Fruit fly (Drosophila melanogaster) whole organism, embryonic: Measurements from ENCODE around the gene ckd.

Source experiments
- Aef1 ChIP-seq: fragments of 200-800 bp; sonication (Bioruptor generic); IDR thresholded peaks from 3 replicates; pipeline ENCODE4 v1.3.6; 2022; ENCODE audit warnings: missing biosample characterization, missing genetic modification characterization
- B-H1 ChIP-seq: fragments of 200-800 bp; sonication (Bioruptor generic); IDR thresholded peaks from 3 replicates; pipeline ENCODE4 v1.3.6; 2022; ENCODE audit warnings: missing biosample characterization, missing genetic modification characterization
- B-H2 ChIP-seq: fragments of 200-800 bp; sonication (Bioruptor generic); optimal IDR thresholded peaks from 2 replicates; lab custom pipeline; 2018; ENCODE audit warnings: missing biosample characterization, mild to moderate bottlenecking, missing genetic modification characterization
- Bdp1 ChIP-seq: fragments of 200-800 bp; sonication (Bioruptor generic); optimal IDR thresholded peaks from 3 replicates; lab custom pipeline; 2016; ENCODE audit warnings: missing biosample characterization, missing genetic modification characterization
- Blimp-1 ChIP-seq: fragments of 200-800 bp; sonication (Bioruptor generic); optimal IDR thresholded peaks from 3 replicates; lab custom pipeline; 2018; ENCODE audit warnings: missing biosample characterization, missing genetic modification characterization, mild to moderate bottlenecking, moderate library complexity, missing genetic modification reagents
- CG10654 ChIP-seq: fragments of 200-800 bp; sonication (Bioruptor generic); optimal IDR thresholded peaks from 2 replicates; lab custom pipeline; 2016; ENCODE audit warnings: missing biosample characterization, missing genetic modification characterization
- CG14860 ChIP-seq: fragments of 200-800 bp; sonication (Bioruptor generic); IDR thresholded peaks from 3 replicates; pipeline ENCODE4 v1.3.6; 2022; ENCODE audit warnings: missing biosample characterization, missing genetic modification characterization; ENCODE audit not compliant: partially characterized antibody
- CG1647 ChIP-seq: fragments of 200-800 bp; sonication (Bioruptor generic); optimal IDR thresholded peaks from 3 replicates; lab custom pipeline; 2016; ENCODE audit warnings: missing biosample characterization, missing genetic modification characterization
- CG1792 ChIP-seq: fragments of 200-800 bp; sonication (Bioruptor generic); optimal IDR thresholded peaks from 2 replicates; lab custom pipeline; 2016; ENCODE audit warnings: missing biosample characterization, missing genetic modification characterization
- CG2116 ChIP-seq: fragments of 200-800 bp; sonication (Bioruptor generic); optimal IDR thresholded peaks from 3 replicates; lab custom pipeline; 2018; ENCODE audit warnings: missing biosample characterization, mild to moderate bottlenecking, missing genetic modification characterization
- CG3163 ChIP-seq: fragments of 200-800 bp; sonication (Bioruptor generic); optimal IDR thresholded peaks from 3 replicates; lab custom pipeline; 2016; ENCODE audit warnings: missing biosample characterization, missing genetic modification characterization
- CG33213 ChIP-seq: fragments of 200-800 bp; sonication (Bioruptor generic); optimal IDR thresholded peaks from 3 replicates; lab custom pipeline; 2016; ENCODE audit warnings: missing biosample characterization, missing genetic modification characterization
- CG4820 ChIP-seq: fragments of 200-800 bp; sonication (Bioruptor generic); optimal IDR thresholded peaks from 3 replicates; lab custom pipeline; 2016; ENCODE audit warnings: missing biosample characterization, missing genetic modification characterization
- CG8089 ChIP-seq: fragments of 200-800 bp; sonication (Bioruptor generic); optimal IDR thresholded peaks from 3 replicates; lab custom pipeline; 2016; ENCODE audit warnings: missing biosample characterization, missing genetic modification characterization
- CG8359 ChIP-seq: fragments of 200-800 bp; sonication (Bioruptor generic); optimal IDR thresholded peaks from 2 replicates; lab custom pipeline; 2017; ENCODE audit warnings: missing biosample characterization, mild to moderate bottlenecking, missing genetic modification characterization, borderline replicate concordance
- CG8924 ChIP-seq: fragments of 200-800 bp; optimal IDR thresholded peaks from 3 replicates; lab custom pipeline; 2019; ENCODE audit warnings: missing biosample characterization, mild to moderate bottlenecking, missing genetic modification characterization, moderate library complexity
- CG9817 ChIP-seq: fragments of 200-800 bp; sonication (Bioruptor generic); optimal IDR thresholded peaks from 2 replicates; lab custom pipeline; 2018; ENCODE audit warnings: missing biosample characterization, mild to moderate bottlenecking, missing genetic modification characterization, moderate library complexity
- CTCF ChIP-seq: fragments of 200-800 bp; sonication (Bioruptor generic); optimal IDR thresholded peaks from 2 replicates; lab custom pipeline; 2017; ENCODE audit warnings: missing biosample characterization, mild to moderate bottlenecking, missing genetic modification characterization, moderate library complexity
- Drgx ChIP-seq: fragments of 200-800 bp; sonication (Bioruptor generic); IDR thresholded peaks from 2 replicates; pipeline ENCODE4 v1.3.6; 2022; ENCODE audit warnings: missing biosample characterization, missing genetic modification characterization
- ERR ChIP-seq: fragments of 200-800 bp; sonication (Bioruptor generic); optimal IDR thresholded peaks from 2 replicates; lab custom pipeline; 2016; ENCODE audit warnings: missing biosample characterization, missing genetic modification characterization
- Ets65A ChIP-seq: fragments of 200-800 bp; sonication (Bioruptor generic); peaks from one replicate; lab custom pipeline; 2016; ENCODE audit warnings: missing biosample characterization, missing genetic modification characterization
- Fer3 ChIP-seq: fragments of 200-800 bp; sonication (Bioruptor generic); optimal IDR thresholded peaks from 2 replicates; lab custom pipeline; 2018; ENCODE audit warnings: missing biosample characterization, mild to moderate bottlenecking, missing genetic modification characterization, moderate library complexity
- HLHmδ ChIP-seq: fragments of 200-800 bp; sonication (Bioruptor generic); optimal IDR thresholded peaks from 2 replicates; lab custom pipeline; 2018; ENCODE audit warnings: missing biosample characterization, mild to moderate bottlenecking, missing genetic modification characterization, moderate library complexity
- Hr78 ChIP-seq, 2 experiments: fragments of 200-800 bp in 1 of 2; fragments of >200 bp in 1 of 2; sonication (Bioruptor generic) in 1 of 2; optimal IDR thresholded peaks; 2 replicates each; lab custom pipeline; 2017 to 2019; ENCODE audit warnings: missing biosample characterization in 2 of 2, missing genetic modification characterization in 2 of 2, mild to moderate bottlenecking in 1 of 2, moderate library complexity in 1 of 2
- Max ChIP-seq: fragments of 200-800 bp; sonication (Bioruptor generic); optimal IDR thresholded peaks from 2 replicates; lab custom pipeline; 2016; ENCODE audit warnings: missing biosample characterization, mild to moderate bottlenecking, missing genetic modification characterization
- Meics ChIP-seq: fragments of 200-800 bp; sonication (Bioruptor generic); optimal IDR thresholded peaks from 2 replicates; lab custom pipeline; 2017; ENCODE audit warnings: missing biosample characterization, mild to moderate bottlenecking, missing genetic modification characterization
- NFAT ChIP-seq: fragments of 200-800 bp; sonication (Bioruptor generic); IDR thresholded peaks from 2 replicates; pipeline ENCODE4 v1.3.6; 2022; ENCODE audit warnings: missing biosample characterization, missing genetic modification characterization
- Oaz ChIP-seq: fragments of 200-800 bp; sonication (Bioruptor generic); IDR thresholded peaks from 2 replicates; pipeline ENCODE4 v1.3.6; 2022; ENCODE audit warnings: missing biosample characterization, missing genetic modification characterization
- Ptx1 ChIP-seq: fragments of 200-800 bp; sonication (Bioruptor generic); IDR thresholded peaks from 2 replicates; pipeline ENCODE4 v1.3.6; 2022; ENCODE audit warnings: missing biosample characterization, missing genetic modification characterization
- Sox102F ChIP-seq: fragments of 200-800 bp; sonication (Bioruptor generic); optimal IDR thresholded peaks from 2 replicates; lab custom pipeline; 2018; ENCODE audit warnings: missing biosample characterization, mild to moderate bottlenecking, missing genetic modification characterization, moderate library complexity
- ash1 ChIP-seq: fragments of 200-800 bp; sonication (Bioruptor generic); optimal IDR thresholded peaks from 2 replicates; lab custom pipeline; 2018; ENCODE audit warnings: missing biosample characterization, mild to moderate bottlenecking, missing genetic modification characterization
- cwo ChIP-seq: fragments of 200-800 bp; sonication (Bioruptor generic); optimal IDR thresholded peaks from 3 replicates; lab custom pipeline; 2017; ENCODE audit warnings: missing biosample characterization, missing genetic modification characterization, mild to moderate bottlenecking, moderate library complexity, missing genetic modification reagents
- dm ChIP-seq: fragments of 200-800 bp; sonication (Bioruptor generic); optimal IDR thresholded peaks from 3 replicates; lab custom pipeline; 2016; ENCODE audit warnings: missing biosample characterization, missing genetic modification characterization
- dmrt99B ChIP-seq: fragments of 200-800 bp; sonication (Bioruptor generic); optimal IDR thresholded peaks from 2 replicates; lab custom pipeline; 2018; ENCODE audit warnings: missing biosample characterization, mild to moderate bottlenecking, missing genetic modification characterization, moderate library complexity
- dysf ChIP-seq: fragments of 200-800 bp; sonication (Bioruptor generic); IDR thresholded peaks from 3 replicates; pipeline ENCODE4 v1.3.6; 2022; ENCODE audit warnings: missing biosample characterization, missing genetic modification characterization
- eyg ChIP-seq: fragments of 200-800 bp; sonication (Bioruptor generic); optimal IDR thresholded peaks from 3 replicates; lab custom pipeline; 2016; ENCODE audit warnings: missing biosample characterization, missing genetic modification characterization
- gem ChIP-seq: fragments of 200-800 bp; sonication (Bioruptor generic); optimal IDR thresholded peaks from 2 replicates; lab custom pipeline; 2019; ENCODE audit warnings: missing biosample characterization, mild to moderate bottlenecking, missing genetic modification characterization, moderate library complexity
- h ChIP-seq: fragments of >200 bp; optimal IDR thresholded peaks from 2 replicates; lab custom pipeline; 2017
- lab ChIP-seq: fragments of 200-800 bp; sonication (Bioruptor generic); optimal IDR thresholded peaks from 3 replicates; lab custom pipeline; 2017; ENCODE audit warnings: missing biosample characterization, missing genetic modification characterization, mild to moderate bottlenecking, moderate library complexity, missing genetic modification reagents
- luna ChIP-seq: fragments of 200-800 bp; sonication (Bioruptor generic); optimal IDR thresholded peaks from 2 replicates; lab custom pipeline; 2016; ENCODE audit warnings: missing biosample characterization, missing genetic modification characterization
- nerfin-1 ChIP-seq: fragments of 200-800 bp; sonication (Bioruptor generic); optimal IDR thresholded peaks from 3 replicates; lab custom pipeline; 2019; ENCODE audit warnings: missing biosample characterization, mild to moderate bottlenecking, missing genetic modification characterization, moderate library complexity
- oc ChIP-seq: fragments of 200-800 bp; sonication (Bioruptor generic); optimal IDR thresholded peaks from 2 replicates; lab custom pipeline; 2018; ENCODE audit warnings: missing biosample characterization, mild to moderate bottlenecking, missing genetic modification characterization, moderate library complexity
- pita ChIP-seq: fragments of 200-800 bp; sonication (Bioruptor generic); optimal IDR thresholded peaks from 2 replicates; lab custom pipeline; 2017; ENCODE audit warnings: missing biosample characterization, mild to moderate bottlenecking, missing genetic modification characterization
- pzg ChIP-seq: fragments of 200-800 bp; sonication (Bioruptor generic); optimal IDR thresholded peaks from 3 replicates; lab custom pipeline; 2018; ENCODE audit warnings: missing biosample characterization, mild to moderate bottlenecking, missing genetic modification characterization, moderate library complexity
- salm ChIP-seq: fragments of 200-800 bp; sonication (Bioruptor generic); optimal IDR thresholded peaks from 2 replicates; lab custom pipeline; 2018; ENCODE audit warnings: missing biosample characterization, mild to moderate bottlenecking, missing genetic modification characterization
- sens ChIP-seq: fragments of 200-800 bp; sonication (Bioruptor generic); peaks from one replicate; lab custom pipeline; 2016; ENCODE audit warnings: missing biosample characterization, missing genetic modification characterization
- so ChIP-seq: fragments of 200-800 bp; sonication (Bioruptor generic); IDR thresholded peaks from 3 replicates; pipeline ENCODE4 v1.3.6; 2022; ENCODE audit warnings: missing biosample characterization, missing genetic modification characterization
- tna ChIP-seq: fragments of 200-800 bp; sonication (Bioruptor generic); IDR thresholded peaks from 2 replicates; pipeline ENCODE4 v1.3.6; 2022; ENCODE audit warnings: missing biosample characterization, missing genetic modification characterization; ENCODE audit not compliant: partially characterized antibody
- zen ChIP-seq: fragments of 200-800 bp; sonication (Bioruptor generic); optimal IDR thresholded peaks from 3 replicates; lab custom pipeline; 2018; ENCODE audit warnings: missing biosample characterization, mild to moderate bottlenecking, missing genetic modification characterization, moderate library complexity

ckd gene

dm6 chr3L:3268161-3268560 lies 10.5 kb downstream of the ckd start, which contains the start of gene CG34265:
Gene CG34265, plus strand, starts transcription at chr3L:3268461.
- no peak for TF ChIP-seq lab (GFP tag; lab: Kevin White, UChicago)
- TF ChIP-seq Hr78 (GFP tag; optimal IDR thresholded peaks at IDR 0.05; lab: Kevin White, UChicago) = no peak
- TF ChIP-seq CG2116 (GFP tag; lab: Kevin White, UChicago) = no peak
- TF ChIP-seq Ptx1 (GFP tag; lab: Robert Waterston, UW) = no peak
- TF ChIP-seq Fer3 (tag; lab: Kevin White, UChicago) = no peak
- no peak for TF ChIP-seq dysf (GFP tag; lab: Robert Waterston, UW)
- TF ChIP-seq nerfin-1 (tag; lab: Kevin White, UChicago) = no peak
- TF ChIP-seq CG8359 = no peak
- TF ChIP-seq CG33213 = no peak
- no peak for TF ChIP-seq Drgx (GFP tag; lab: Robert Waterston, UW)
- no peak for TF ChIP-seq so (GFP tag; lab: Robert Waterston, UW)
- TF ChIP-seq CG1647 = no peak
- TF ChIP-seq ash1 (GFP tag; lab: Kevin White, UChicago) = no peak
- TF ChIP-seq salm = no peak
- no peak for TF ChIP-seq HLHmδ (GFP tag; lab: Kevin White, UChicago)
- TF ChIP-seq CG9817 (tag; lab: Kevin White, UChicago) = no peak

dm6 chr3L:3270736-3271135 lies 13.1 kb downstream of the ckd start, which contains the start of gene CG14960:
Gene CG14960, plus strand, starts transcription at chr3L:3271036.
- TF ChIP-seq ERR (GFP tag; lab: Kevin White, UChicago) = no peak
- no peak for TF ChIP-seq Bdp1
- TF ChIP-seq CTCF = peak; percentile 35
- peak; percentile 12 for TF ChIP-seq Ets65A (GFP tag; lab: Kevin White, UChicago)
- TF ChIP-seq pita (GFP tag; lab: Kevin White, UChicago) = no peak
- no peak for TF ChIP-seq sens (GFP tag; lab: Kevin White, UChicago)
- no peak for TF ChIP-seq pzg (GFP tag; lab: Kevin White, UChicago)
- no peak for TF ChIP-seq NFAT (GFP tag; lab: Robert Waterston, UW)
- no peak for TF ChIP-seq CG14860 (GFP tag; lab: Robert Waterston, UW)
- TF ChIP-seq HLHmδ (GFP tag; lab: Kevin White, UChicago) = no peak
- no peak for TF ChIP-seq CG1792 (GFP tag; lab: Kevin White, UChicago)
- no peak for TF ChIP-seq luna (GFP tag; lab: Kevin White, UChicago)
- no peak for TF ChIP-seq lab (GFP tag; lab: Kevin White, UChicago)
- TF ChIP-seq Max (GFP tag; lab: Kevin White, UChicago) = no peak
- no peak for TF ChIP-seq tna (GFP tag; lab: Robert Waterston, UW)
- TF ChIP-seq B-H1 (GFP tag; lab: Robert Waterston, UW) = no peak
- TF ChIP-seq Oaz (GFP tag; lab: Robert Waterston, UW) = no peak
- no peak for TF ChIP-seq B-H2 (GFP tag; lab: Kevin White, UChicago)
- TF ChIP-seq Blimp-1 (GFP tag; lab: Kevin White, UChicago) = peak; percentile 10
- TF ChIP-seq Meics (GFP tag; lab: Kevin White, UChicago) = no peak
- no peak for TF ChIP-seq CG4820 (GFP tag; lab: Kevin White, UChicago)
- no peak for TF ChIP-seq cwo

dm6 chr3L:3274463-3275177 lies 16.9 kb downstream of the ckd start:
- no peak for TF ChIP-seq eyg (GFP tag; lab: Kevin White, UChicago)
- peak; percentile 70 for TF ChIP-seq sens (GFP tag; lab: Kevin White, UChicago)
- TF ChIP-seq dmrt99B (tag; lab: Kevin White, UChicago) = peak; percentile 13
- TF ChIP-seq gem (tag; lab: Kevin White, UChicago) = peak; percentile 16
- no peak for TF ChIP-seq h
- TF ChIP-seq oc (tag; lab: Kevin White, UChicago) = peak; percentile 24
- TF ChIP-seq CG3163 (GFP tag; lab: Kevin White, UChicago) = no peak
- no peak for TF ChIP-seq dm (GFP tag; lab: Kevin White, UChicago)
- TF ChIP-seq CG8924 (tag; lab: Kevin White, UChicago) = no peak
- TF ChIP-seq zen (tag; lab: Kevin White, UChicago) = no peak
- no peak for TF ChIP-seq CG8089 (GFP tag; lab: Kevin White, UChicago)
- TF ChIP-seq Blimp-1 (GFP tag; lab: Kevin White, UChicago) = peak; percentile 92
- TF ChIP-seq Aef1 (GFP tag; lab: Robert Waterston, UW) = no peak
- peak; percentile 37 for TF ChIP-seq Sox102F
- TF ChIP-seq CG10654 = no peak
